Worm (Caenorhabditis elegans): ENCODE measurements around the gene B0281.5.

Gene B0281.5

DNA sequence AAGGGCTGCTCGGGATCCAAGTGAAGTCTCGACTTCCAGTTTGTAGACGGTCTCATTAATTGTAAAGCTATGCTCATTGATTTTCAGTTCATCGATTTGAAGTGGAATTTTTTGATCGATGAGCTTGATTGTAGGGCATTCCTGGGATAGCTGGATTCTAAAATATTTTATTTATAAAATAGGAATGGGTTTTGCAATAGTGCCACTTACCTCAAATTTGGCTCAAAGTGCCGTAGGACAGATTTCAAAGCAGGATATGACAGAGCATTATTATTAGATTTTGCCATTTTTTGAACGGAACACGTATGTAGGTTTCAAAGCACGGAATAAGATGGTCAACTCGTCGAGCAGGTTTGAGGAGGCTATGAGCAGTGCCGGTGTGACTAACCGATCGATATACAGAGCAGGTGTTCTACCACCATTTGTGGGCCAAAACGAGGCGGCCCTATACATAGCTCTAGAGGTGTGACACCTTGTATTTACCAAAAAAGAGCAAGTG lies 4.9 kb downstream of the B0281.5 start, which contains the start of gene fbxc-25:
fbxc-25 (minus strand) TSS at position 449 of the 499 bp plus-strand sequence.
- no peak for TF ChIP-seq ceh-58 (GFP tag; IDR thresholded peaks at IDR 0.05)
- no peak for TF ChIP-seq bed-1 (GFP tag; IDR thresholded peaks at IDR 0.05)
- TF ChIP-seq F33H1.4 (GFP tag; IDR thresholded peaks at IDR 0.05) = no peak
- TF ChIP-seq snpc-3.4 (tag; optimal IDR thresholded peaks at IDR 0.05) = no peak
- no peak for TF ChIP-seq somi-1 (GFP tag; optimal IDR thresholded peaks at IDR 0.05)
- TF ChIP-seq lsy-27 (tag; optimal IDR thresholded peaks at IDR 0.05; ENCODE audit: borderline replicate concordance, insufficient read depth) = no peak
- TF ChIP-seq Y95B8A.8 (GFP tag; IDR thresholded peaks at IDR 0.05) = no peak
- TF ChIP-seq T26A5.8 (tag; optimal IDR thresholded peaks at IDR 0.05) = no peak
- no peak for TF ChIP-seq ekl-4 (GFP tag; IDR thresholded peaks at IDR 0.05)
- no peak for TF ChIP-seq him-1 (tag; optimal IDR thresholded peaks at IDR 0.05)
- TF ChIP-seq F55B11.4 (tag; optimal IDR thresholded peaks at IDR 0.05; ENCODE audit: borderline replicate concordance, insufficient read depth) = no peak
- TF ChIP-seq ztf-25 (GFP tag; IDR thresholded peaks at IDR 0.05) = no peak
- TF ChIP-seq hlh-12 (tag; optimal IDR thresholded peaks at IDR 0.05) = no peak
- TF ChIP-seq ztf-28 (GFP tag; IDR thresholded peaks at IDR 0.05) = no peak
- no peak for TF ChIP-seq cebp-1 (GFP tag; IDR thresholded peaks at IDR 0.05)
- TF ChIP-seq cebp-1 (tag; optimal IDR thresholded peaks at IDR 0.05) = no peak
- no peak for TF ChIP-seq aptf-3 (GFP tag; IDR thresholded peaks at IDR 0.05)
- no peak for TF ChIP-seq K11D2.4 (GFP tag; IDR thresholded peaks at IDR 0.05)
- no peak for TF ChIP-seq lin-54 (GFP tag; optimal IDR thresholded peaks at IDR 0.05)
- no peak for TF ChIP-seq F23B12.7 (tag; optimal IDR thresholded peaks at IDR 0.05; ENCODE audit: insufficient read depth)

DNA sequence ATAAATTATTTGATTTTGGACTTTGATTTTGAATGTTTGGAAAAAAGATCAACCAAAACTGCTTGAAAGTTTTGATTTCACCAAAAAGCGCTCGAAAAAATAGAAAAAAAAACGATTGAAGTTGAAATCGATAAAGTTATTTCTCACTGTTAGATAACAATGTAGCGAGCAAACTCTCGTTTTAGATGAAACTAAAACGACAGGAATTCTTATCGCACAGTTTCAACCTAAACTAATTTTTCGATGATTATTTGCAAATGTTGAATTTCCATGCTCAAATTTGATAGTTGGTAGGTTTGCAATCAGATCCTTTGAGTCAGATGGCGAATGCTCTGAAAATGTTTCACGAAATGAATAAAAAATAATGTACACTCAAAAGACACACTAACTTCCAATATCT lies 8.2 kb downstream of the B0281.5 start:
- TF ChIP-seq lsl-1 (GFP tag; optimal IDR thresholded peaks at IDR 0.05) = no peak
- TF ChIP-seq nhr-80 (tag; optimal IDR thresholded peaks at IDR 0.05) = peak; percentile 48
- TF ChIP-seq F22D6.2 (tag; optimal IDR thresholded peaks at IDR 0.05) = no peak
- no peak for TF ChIP-seq lin-26 (GFP tag; IDR thresholded peaks at IDR 0.05)
- TF ChIP-seq ztf-6 (GFP tag; IDR thresholded peaks at IDR 0.05) = no peak
- TF ChIP-seq snpc-1.3 (tag; optimal IDR thresholded peaks at IDR 0.05; ENCODE audit: insufficient read depth) = no peak
- no peak for TF ChIP-seq pha-4 (tag; optimal IDR thresholded peaks at IDR 0.05)
- no peak for TF ChIP-seq ztf-3 (GFP tag; optimal IDR thresholded peaks at IDR 0.05)

DNA sequence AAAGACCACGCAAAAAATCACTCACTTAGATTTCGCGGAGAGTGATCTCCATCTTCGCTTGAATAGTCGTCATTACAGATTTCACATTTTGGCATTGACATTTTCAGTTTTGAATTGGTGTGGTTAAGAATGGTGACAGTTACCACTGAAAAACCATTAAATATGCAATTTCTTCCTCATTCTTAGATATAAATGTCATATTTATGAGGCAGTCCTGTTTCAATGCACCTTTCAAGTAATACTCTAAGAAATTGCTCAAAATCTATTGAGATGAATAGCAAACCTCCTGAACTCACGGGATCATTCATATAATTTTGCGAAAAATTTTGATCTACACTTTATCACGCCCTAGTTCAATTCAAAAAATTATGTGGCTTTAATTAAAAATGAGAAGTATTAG lies 8.7 kb downstream of the B0281.5 start, which contains the start of gene K09F6.7:
K09F6.7 (minus strand) TSS at position 101 of the 400 bp plus-strand sequence.
- no peak for TF ChIP-seq hmg-1.2 (GFP tag; IDR thresholded peaks at IDR 0.05)
- no peak for TF ChIP-seq sptf-2 (GFP tag; optimal IDR thresholded peaks at IDR 0.05)
- TF ChIP-seq nfya-2 (GFP tag; IDR thresholded peaks at IDR 0.05) = no peak
- TF ChIP-seq pha-4 (tag; optimal IDR thresholded peaks at IDR 0.05) = no peak
- no peak for TF ChIP-seq akir-1 (GFP tag; optimal IDR thresholded peaks at IDR 0.05)
- no peak for TF ChIP-seq rpc-1 (optimal IDR thresholded peaks at IDR 0.05)
- TF ChIP-seq rpc-1 (tag; optimal IDR thresholded peaks at IDR 0.05) = no peak
- no peak for TF ChIP-seq Y95B8A.8 (GFP tag; IDR thresholded peaks at IDR 0.05)
- no peak for TF ChIP-seq B0035.1 (tag; optimal IDR thresholded peaks at IDR 0.05)
- TF ChIP-seq F33H1.4 (GFP tag; IDR thresholded peaks at IDR 0.05) = no peak
- TF ChIP-seq sea-2 (GFP tag; IDR thresholded peaks at IDR 0.05) = no peak
- no peak for TF ChIP-seq die-1 (tag; optimal IDR thresholded peaks at IDR 0.05)
- TF ChIP-seq F52B5.7 (tag; optimal IDR thresholded peaks at IDR 0.05) = no peak
- no peak for TF ChIP-seq efl-1 (GFP tag; optimal IDR thresholded peaks at IDR 0.05)
- no peak for TF ChIP-seq snpc-4 (GFP tag; optimal IDR thresholded peaks at IDR 0.05)
- TF ChIP-seq snpc-4 (tag; optimal IDR thresholded peaks at IDR 0.05) = no peak

All from whole organism, young adult.